Fruit fly (Drosophila melanogaster) whole organism, embryonic: Measurements from ENCODE around the gene Smox.

Source experiments
- Ada2b ChIP-seq: fragments of 200-800 bp; sonication (Bioruptor generic); IDR thresholded peaks from 2 replicates; pipeline ENCODE4 v1.3.6; 2022; ENCODE audit warnings: missing biosample characterization, missing genetic modification characterization
- Antp ChIP-seq: fragments of 200-800 bp; sonication (Bioruptor generic); optimal IDR thresholded peaks from 3 replicates; lab custom pipeline; 2016; ENCODE audit warnings: missing biosample characterization, missing genetic modification characterization
- Atf3 ChIP-seq: fragments of 200-800 bp; sonication (Bioruptor generic); optimal IDR thresholded peaks from 3 replicates; lab custom pipeline; 2016; ENCODE audit warnings: missing biosample characterization, missing genetic modification characterization
- Awh ChIP-seq: fragments of 200-800 bp; sonication (Bioruptor generic); IDR thresholded peaks from 2 replicates; pipeline ENCODE4, ENCODE4 v1.3.6; 2022; ENCODE audit warnings: missing biosample characterization, missing genetic modification characterization
- Bteb2 ChIP-seq: fragments of 200-800 bp; sonication (Bioruptor generic); optimal IDR thresholded peaks from 2 replicates; lab custom pipeline; 2016; ENCODE audit warnings: missing biosample characterization, missing genetic modification characterization
- CG10959 ChIP-seq: fragments of 200-800 bp; sonication (Bioruptor generic); IDR thresholded peaks from 2 replicates; pipeline ENCODE4 v1.3.6; 2022; ENCODE audit warnings: missing biosample characterization, missing genetic modification characterization
- CG11247 ChIP-seq: fragments of 200-800 bp; sonication (Bioruptor generic); IDR thresholded peaks from 2 replicates; pipeline ENCODE4 v1.3.6; 2022; ENCODE audit warnings: missing biosample characterization, missing genetic modification characterization
- CG11695 ChIP-seq: fragments of 200-800 bp; sonication (Bioruptor generic); IDR thresholded peaks from 3 replicates; pipeline ENCODE4 v1.3.6; 2022; ENCODE audit warnings: missing biosample characterization, missing genetic modification characterization
- CG12236 ChIP-seq: fragments of 200-800 bp; sonication (Bioruptor generic); optimal IDR thresholded peaks from 2 replicates; lab custom pipeline; 2016; ENCODE audit warnings: missing biosample characterization, missing genetic modification characterization
- CG14965 ChIP-seq: fragments of 200-800 bp; sonication (Bioruptor generic); optimal IDR thresholded peaks from 2 replicates; lab custom pipeline; 2016; ENCODE audit warnings: missing biosample characterization, missing genetic modification characterization, borderline replicate concordance
- CG18011 ChIP-seq: fragments of 200-800 bp; sonication (Bioruptor generic); optimal IDR thresholded peaks from 2 replicates; lab custom pipeline; 2017; ENCODE audit warnings: missing biosample characterization, missing genetic modification characterization, mild to moderate bottlenecking, moderate library complexity, missing genotype
- CG2678 ChIP-seq: fragments of 200-800 bp; sonication (Bioruptor generic); optimal IDR thresholded peaks from 3 replicates; lab custom pipeline; 2019; ENCODE audit warnings: missing biosample characterization, mild to moderate bottlenecking, missing genetic modification characterization, moderate library complexity
- CG2889 ChIP-seq: fragments of 200-800 bp; sonication (Bioruptor generic); IDR thresholded peaks from 3 replicates; pipeline ENCODE4 v1.3.6; 2022; ENCODE audit warnings: missing biosample characterization, missing genetic modification characterization
- CG5953 ChIP-seq: fragments of 200-800 bp; sonication (Bioruptor generic); IDR thresholded peaks from 2 replicates; pipeline ENCODE4 v1.3.6; 2022; ENCODE audit warnings: missing biosample characterization, missing genetic modification characterization
- CG7372 ChIP-seq: fragments of 200-800 bp; sonication (Bioruptor generic); IDR thresholded peaks from 2 replicates; pipeline ENCODE4 v1.3.6; 2022; ENCODE audit warnings: missing biosample characterization, missing genetic modification characterization
- CG8478 ChIP-seq: fragments of >200 bp; optimal IDR thresholded peaks from 2 replicates; lab custom pipeline; 2018
- Dll ChIP-seq: fragments of 200-800 bp; sonication (Bioruptor generic); IDR thresholded peaks from 4 replicates; pipeline ENCODE4 v1.3.6; 2022; ENCODE audit warnings: missing biosample characterization, missing genetic modification characterization; ENCODE audit not compliant: partially characterized antibody
- Dref ChIP-seq: fragments of 200-800 bp; sonication (Bioruptor generic); IDR thresholded peaks from 2 replicates; pipeline ENCODE4 v1.3.6; 2022; ENCODE audit warnings: missing biosample characterization, missing genetic modification characterization
- ERR ChIP-seq: fragments of 200-800 bp; sonication (Bioruptor generic); optimal IDR thresholded peaks from 2 replicates; lab custom pipeline; 2016; ENCODE audit warnings: missing biosample characterization, missing genetic modification characterization
- Gsc ChIP-seq: fragments of 200-800 bp; sonication (Bioruptor generic); IDR thresholded peaks from 2 replicates; pipeline ENCODE4 v1.3.6; 2022; ENCODE audit warnings: missing biosample characterization, missing genetic modification characterization
- Gug ChIP-seq: fragments of 200-800 bp; sonication (Bioruptor generic); IDR thresholded peaks from 4 replicates; pipeline ENCODE4 v1.3.6; 2022; ENCODE audit warnings: missing biosample characterization, missing genetic modification characterization
- HHEX ChIP-seq: fragments of 200-800 bp; sonication (Bioruptor generic); optimal IDR thresholded peaks from 3 replicates; lab custom pipeline; 2017; ENCODE audit warnings: missing biosample characterization, mild to moderate bottlenecking, missing genetic modification characterization, missing genetic modification reagents
- HLHmδ ChIP-seq: fragments of 200-800 bp; sonication (Bioruptor generic); optimal IDR thresholded peaks from 2 replicates; lab custom pipeline; 2018; ENCODE audit warnings: missing biosample characterization, mild to moderate bottlenecking, missing genetic modification characterization, moderate library complexity
- MBD-R2 ChIP-seq: fragments of 200-800 bp; sonication (Bioruptor generic); IDR thresholded peaks from 2 replicates; pipeline ENCODE4 v1.3.6; 2022; ENCODE audit warnings: missing biosample characterization, missing genetic modification characterization
- Mad ChIP-seq: fragments of 200-800 bp; sonication (Bioruptor generic); optimal IDR thresholded peaks from 2 replicates; lab custom pipeline; 2016; ENCODE audit warnings: missing biosample characterization, missing genetic modification characterization
- NC2α ChIP-seq: fragments of 200-800 bp; sonication (Bioruptor generic); optimal IDR thresholded peaks from 2 replicates; lab custom pipeline; 2016; ENCODE audit warnings: missing biosample characterization, missing genetic modification characterization
- dimm ChIP-seq: fragments of 200-800 bp; sonication (Bioruptor generic); IDR thresholded peaks from 2 replicates; pipeline ENCODE4 v1.3.6; 2022; ENCODE audit warnings: missing biosample characterization, missing genetic modification characterization
- ewg ChIP-seq: fragments of 200-800 bp; sonication (Bioruptor generic); optimal IDR thresholded peaks from 3 replicates; lab custom pipeline; 2017; ENCODE audit warnings: mild to moderate bottlenecking, missing biosample characterization, missing genetic modification reagents, missing genetic modification characterization
- fd102C ChIP-seq: fragments of 200-800 bp; sonication (Bioruptor generic); optimal IDR thresholded peaks from 2 replicates; lab custom pipeline; 2018; ENCODE audit warnings: missing biosample characterization, mild to moderate bottlenecking, missing genetic modification characterization, moderate library complexity
- fu2 ChIP-seq: fragments of 200-800 bp; sonication (Bioruptor generic); optimal IDR thresholded peaks from 2 replicates; lab custom pipeline; 2016; ENCODE audit warnings: missing biosample characterization, missing genetic modification characterization
- gem ChIP-seq: fragments of 200-800 bp; sonication (Bioruptor generic); optimal IDR thresholded peaks from 2 replicates; lab custom pipeline; 2019; ENCODE audit warnings: missing biosample characterization, mild to moderate bottlenecking, missing genetic modification characterization, moderate library complexity
- gfzf ChIP-seq: fragments of 200-800 bp; sonication (Bioruptor generic); optimal IDR thresholded peaks from 2 replicates; lab custom pipeline; 2016; ENCODE audit warnings: missing biosample characterization, mild to moderate bottlenecking, missing genetic modification characterization, moderate library complexity
- hbn ChIP-seq: fragments of 200-800 bp; sonication (Bioruptor generic); IDR thresholded peaks from 2 replicates; pipeline ENCODE4 v1.3.6; 2022; ENCODE audit warnings: missing biosample characterization, missing genetic modification characterization; ENCODE audit not compliant: partially characterized antibody
- lilli ChIP-seq: fragments of 200-800 bp; sonication (Bioruptor generic); optimal IDR thresholded peaks from 3 replicates; lab custom pipeline; 2016; ENCODE audit warnings: missing biosample characterization, missing genetic modification characterization
- mirr ChIP-seq: fragments of 200-800 bp; sonication (Bioruptor generic); optimal IDR thresholded peaks from 3 replicates; lab custom pipeline; 2018; ENCODE audit warnings: missing biosample characterization, mild to moderate bottlenecking, missing genetic modification characterization
- otp ChIP-seq: fragments of 200-800 bp; sonication (Bioruptor generic); IDR thresholded peaks from 3 replicates; pipeline ENCODE4, ENCODE4 v1.3.6; 2022; ENCODE audit warnings: missing biosample characterization, missing genetic modification characterization
- peb ChIP-seq: fragments of 200-800 bp; sonication (Bioruptor generic); IDR thresholded peaks from 2 replicates; pipeline ENCODE4 v1.3.6; 2022; ENCODE audit warnings: missing biosample characterization, missing genetic modification characterization
- pho ChIP-seq: fragments of 200-800 bp; sonication (Bioruptor generic); optimal IDR thresholded peaks from 2 replicates; lab custom pipeline; 2016; ENCODE audit warnings: missing biosample characterization, missing genetic modification characterization
- rib ChIP-seq: fragments of 200-800 bp; sonication (Bioruptor generic); IDR thresholded peaks from 2 replicates; pipeline ENCODE4 v1.3.6; 2022; ENCODE audit warnings: missing biosample characterization, missing genetic modification characterization
- sd ChIP-seq: fragments of 200-800 bp; sonication (Bioruptor generic); optimal IDR thresholded peaks from 3 replicates; lab custom pipeline; 2018; ENCODE audit warnings: missing biosample characterization, mild to moderate bottlenecking, missing genetic modification characterization, moderate library complexity
- seq ChIP-seq: fragments of 200-800 bp; sonication (Bioruptor generic); IDR thresholded peaks from 2 replicates; pipeline ENCODE4 v1.3.6; 2022; ENCODE audit warnings: missing biosample characterization, missing genetic modification characterization
- sim ChIP-seq: fragments of 200-800 bp; sonication (Bioruptor generic); IDR thresholded peaks from 2 replicates; pipeline ENCODE4 v1.3.6; 2022; ENCODE audit warnings: missing biosample characterization, missing genetic modification characterization
- slbo ChIP-seq: fragments of 200-800 bp; sonication (Bioruptor generic); IDR thresholded peaks from 2 replicates; pipeline ENCODE4 v1.3.6; 2022; ENCODE audit warnings: missing biosample characterization, missing genetic modification characterization
- slou ChIP-seq: fragments of 200-800 bp; sonication (Bioruptor generic); optimal IDR thresholded peaks from 3 replicates; lab custom pipeline; 2016; ENCODE audit warnings: missing biosample characterization, missing genetic modification characterization
- so ChIP-seq: fragments of 200-800 bp; sonication (Bioruptor generic); IDR thresholded peaks from 3 replicates; pipeline ENCODE4 v1.3.6; 2022; ENCODE audit warnings: missing biosample characterization, missing genetic modification characterization
- tap ChIP-seq: fragments of 200-800 bp; optimal IDR thresholded peaks from 3 replicates; lab custom pipeline; 2019; ENCODE audit warnings: missing biosample characterization, mild to moderate bottlenecking, missing genetic modification characterization, moderate library complexity
- tio ChIP-seq: fragments of 200-800 bp; sonication (Bioruptor generic); optimal IDR thresholded peaks from 2 replicates; lab custom pipeline; 2017; ENCODE audit warnings: missing biosample characterization, missing genetic modification characterization, inconsistent platforms
- tll ChIP-seq, 2 experiments: fragments of 200-800 bp in 1 of 2; fragments of >200 bp in 1 of 2; sonication (Bioruptor generic) in 1 of 2; optimal IDR thresholded peaks; 2 replicates each; lab custom pipeline; 2017 to 2019; ENCODE audit warnings: missing biosample characterization in 2 of 2, missing genetic modification characterization in 2 of 2, mild to moderate bottlenecking in 1 of 2, moderate library complexity in 1 of 2
- z ChIP-seq: fragments of 200-800 bp; sonication (Bioruptor generic); IDR thresholded peaks from 3 replicates; pipeline ENCODE4 v1.3.6; 2022; ENCODE audit warnings: missing biosample characterization, missing genetic modification characterization
- zfh2 ChIP-seq: fragments of 200-800 bp; sonication (Bioruptor generic); optimal IDR thresholded peaks from 2 replicates; lab custom pipeline; 2016; ENCODE audit warnings: missing biosample characterization, missing genetic modification characterization

The Smox gene

dm6 chrX:8100026-8100825 is 41.9 kb downstream of the Smox start (continued):
- TF ChIP-seq otp (GFP tag; lab: Robert Waterston, UW): peak; percentile 82
- TF ChIP-seq MBD-R2 (GFP tag; lab: Robert Waterston, UW): peak; percentile 58; the same call in 1 of the 2 replicates
- TF ChIP-seq slou (GFP tag; lab: Kevin White, UChicago): peak; percentile 33
- TF ChIP-seq Gsc: 0 out of 2 replicates have a peak, but pooled peaks have one; percentile 8
- peak; percentile 86 for TF ChIP-seq seq (GFP tag; lab: Robert Waterston, UW)
- TF ChIP-seq CG2889: peak; percentile 73
- peak; percentile 95 for TF ChIP-seq ewg (GFP tag; lab: Kevin White, UChicago)
- peak; percentile 81 for TF ChIP-seq CG11247 (GFP tag; lab: Robert Waterston, UW)
- TF ChIP-seq Dll: no peak
- peak; percentile 67; the same call in 2 of the 4 replicates for TF ChIP-seq Gug (GFP tag; lab: Robert Waterston, UW)
- TF ChIP-seq HLHmδ: no peak
- TF ChIP-seq CG11695: peak; percentile 85
- no peak for TF ChIP-seq gfzf (GFP tag; lab: Kevin White, UChicago)
- TF ChIP-seq CG14965: no peak
- TF ChIP-seq tap: peak; percentile 81
- TF ChIP-seq CG18011 (GFP tag; lab: Kevin White, UChicago): peak; percentile 26
- TF ChIP-seq CG5953 (GFP tag; lab: Robert Waterston, UW): peak; percentile 74
- TF ChIP-seq dimm (GFP tag; lab: Robert Waterston, UW): 0 out of 2 replicates have a peak, but pooled peaks have one; percentile 48
- peak; percentile 88 for TF ChIP-seq so (GFP tag; lab: Robert Waterston, UW)
- peak; percentile 39 for TF ChIP-seq sd (tag; lab: Kevin White, UChicago)
- no peak for TF ChIP-seq ERR (GFP tag; lab: Kevin White, UChicago)
- TF ChIP-seq Dref (GFP tag; lab: Robert Waterston, UW): no peak
- TF ChIP-seq HHEX: peak; percentile 84
- TF ChIP-seq CG12236 (GFP tag; lab: Kevin White, UChicago): no peak
- no peak for TF ChIP-seq fu2 (GFP tag; lab: Kevin White, UChicago)
- peak; percentile 82 for TF ChIP-seq tio (GFP tag; lab: Kevin White, UChicago)
- peak; percentile 88 for TF ChIP-seq slbo (GFP tag; lab: Robert Waterston, UW)
- peak; percentile 28 for TF ChIP-seq mirr
- peak; percentile 57 for TF ChIP-seq Bteb2 (GFP tag; lab: Kevin White, UChicago)
- TF ChIP-seq Atf3 (GFP tag; lab: Kevin White, UChicago): no peak
- peak; percentile 49; the same call in 1 of the 2 replicates for TF ChIP-seq CG10959
- peak; percentile 78 for TF ChIP-seq rib (GFP tag; lab: Robert Waterston, UW)
- TF ChIP-seq zfh2 (GFP tag; lab: Kevin White, UChicago): peak; percentile 43
- TF ChIP-seq CG2678 (tag; lab: Kevin White, UChicago): peak; percentile 87
- peak; percentile 83 for TF ChIP-seq Awh (GFP tag; lab: Robert Waterston, UW)
- TF ChIP-seq fd102C (GFP tag; lab: Kevin White, UChicago): no peak
- no peak for TF ChIP-seq hbn (GFP tag; lab: Robert Waterston, UW)
- peak; percentile 11 for TF ChIP-seq NC2α (GFP tag; lab: Kevin White, UChicago)
- TF ChIP-seq z (GFP tag; lab: Robert Waterston, UW): no peak
- peak; percentile 17 for TF ChIP-seq Mad (GFP tag; lab: Kevin White, UChicago)
- no peak for TF ChIP-seq tll (GFP tag; optimal IDR thresholded peaks at IDR 0.05; lab: Kevin White, UChicago)
- peak; percentile 79 for TF ChIP-seq lilli
- no peak for TF ChIP-seq CG8478 (lab: Kevin White, UChicago)
- peak; percentile 28 for TF ChIP-seq pho
- peak; percentile 68 for TF ChIP-seq sim (GFP tag; lab: Robert Waterston, UW)
- peak; percentile 68 for TF ChIP-seq peb (GFP tag; lab: Robert Waterston, UW)
- TF ChIP-seq CG7372: peak; percentile 80
- TF ChIP-seq Antp (GFP tag; lab: Kevin White, UChicago): peak; percentile 46
- TF ChIP-seq Ada2b (GFP tag; lab: Robert Waterston, UW): peak; percentile 88
- peak; percentile 89 for TF ChIP-seq gem (tag; lab: Kevin White, UChicago)
